Fruit fly (Drosophila melanogaster) whole organism, embryonic: ENCODE data around the gene ATPsynepsilonL.

Source experiments
- Adf1 ChIP-seq: fragments of 200-800 bp; sonication (Bioruptor generic); IDR thresholded peaks from 2 replicates; pipeline ENCODE4 v1.3.6; 2022; ENCODE audit warnings: missing biosample characterization, missing genetic modification characterization
- C15 ChIP-seq: fragments of 200-800 bp; sonication (Bioruptor generic); IDR thresholded peaks from 3 replicates; pipeline ENCODE4 v1.3.6; 2022; ENCODE audit warnings: missing biosample characterization, missing genetic modification characterization
- CG10431 ChIP-seq: fragments of 200-800 bp; sonication (Bioruptor generic); optimal IDR thresholded peaks from 3 replicates; lab custom pipeline; 2018; ENCODE audit warnings: missing biosample characterization, mild to moderate bottlenecking, missing genetic modification characterization
- CG10462 ChIP-seq: fragments of 200-800 bp; sonication (Bioruptor generic); optimal IDR thresholded peaks from 2 replicates; lab custom pipeline; 2016; ENCODE audit warnings: missing biosample characterization, missing genetic modification characterization
- CG11093 ChIP-seq: fragments of 200-800 bp; sonication (Bioruptor generic); IDR thresholded peaks from 3 replicates; pipeline ENCODE4 v1.3.6; 2022; ENCODE audit warnings: missing biosample characterization, missing genetic modification characterization
- CG11456 ChIP-seq: fragments of 200-800 bp; sonication (Bioruptor generic); IDR thresholded peaks from 3 replicates; pipeline ENCODE4 v1.3.6; 2022; ENCODE audit warnings: missing biosample characterization, missing genetic modification characterization
- CG1529 ChIP-seq: fragments of 200-800 bp; sonication (Bioruptor generic); optimal IDR thresholded peaks from 3 replicates; lab custom pipeline; 2018; ENCODE audit warnings: missing biosample characterization, missing genetic modification characterization
- CG1603 ChIP-seq: fragments of 200-800 bp; sonication (Bioruptor generic); optimal IDR thresholded peaks from 2 replicates; lab custom pipeline; 2019; ENCODE audit warnings: missing biosample characterization, mild to moderate bottlenecking, missing genetic modification characterization, moderate library complexity
- CG16779 ChIP-seq: fragments of 200-800 bp; sonication (Bioruptor generic); IDR thresholded peaks from 2 replicates; pipeline ENCODE4 v1.3.6; 2022; ENCODE audit warnings: missing biosample characterization, missing genetic modification characterization
- CG17359 ChIP-seq: fragments of 200-800 bp; sonication (Bioruptor generic); optimal IDR thresholded peaks from 3 replicates; lab custom pipeline; 2018; ENCODE audit warnings: missing biosample characterization, mild to moderate bottlenecking, missing genetic modification characterization, moderate library complexity
- CG17385 ChIP-seq: fragments of 200-800 bp; sonication (Bioruptor generic); optimal IDR thresholded peaks from 3 replicates; lab custom pipeline; 2018; ENCODE audit warnings: missing biosample characterization, mild to moderate bottlenecking, missing genetic modification characterization
- CG34376 ChIP-seq: fragments of 200-800 bp; sonication (Bioruptor generic); optimal IDR thresholded peaks from 2 replicates; lab custom pipeline; 2018; ENCODE audit warnings: missing biosample characterization, mild to moderate bottlenecking, missing genetic modification characterization
- CG4328 ChIP-seq: fragments of 200-800 bp; sonication (Bioruptor generic); optimal IDR thresholded peaks from 3 replicates; lab custom pipeline; 2017; ENCODE audit warnings: missing biosample characterization, missing genetic modification reagents, missing genetic modification characterization
- CG9437 ChIP-seq: fragments of 200-800 bp; sonication (Bioruptor generic); optimal IDR thresholded peaks from 2 replicates; lab custom pipeline; 2018; ENCODE audit warnings: missing biosample characterization, mild to moderate bottlenecking, missing genetic modification characterization
- Dll ChIP-seq: fragments of 200-800 bp; sonication (Bioruptor generic); IDR thresholded peaks from 4 replicates; pipeline ENCODE4 v1.3.6; 2022; ENCODE audit warnings: missing biosample characterization, missing genetic modification characterization; ENCODE audit not compliant: partially characterized antibody
- GATAe ChIP-seq: fragments of 200-800 bp; sonication (Bioruptor generic); conservative IDR thresholded peaks from 2 replicates; pipeline ENCODE4 v1.3.6; 2022; ENCODE audit warnings: missing biosample characterization, missing genetic modification characterization
- Gug ChIP-seq: fragments of 200-800 bp; sonication (Bioruptor generic); IDR thresholded peaks from 4 replicates; pipeline ENCODE4 v1.3.6; 2022; ENCODE audit warnings: missing biosample characterization, missing genetic modification characterization
- Hey ChIP-seq: fragments of 200-800 bp; sonication (Bioruptor generic); optimal IDR thresholded peaks from 3 replicates; lab custom pipeline; 2018; ENCODE audit warnings: missing biosample characterization, mild to moderate bottlenecking, missing genetic modification characterization
- NC2β ChIP-seq: fragments of 200-800 bp; sonication (Bioruptor generic); optimal IDR thresholded peaks from 2 replicates; lab custom pipeline; 2016; ENCODE audit warnings: missing biosample characterization, missing genetic modification characterization
- Nf-YB ChIP-seq: fragments of 200-800 bp; sonication (Bioruptor generic); optimal IDR thresholded peaks from 3 replicates; lab custom pipeline; 2019; ENCODE audit warnings: missing biosample characterization, mild to moderate bottlenecking, missing genetic modification characterization, moderate library complexity
- Ravus ChIP-seq: fragments of 200-800 bp; sonication (Bioruptor generic); IDR thresholded peaks from 2 replicates; pipeline ENCODE4 v1.3.6; 2022; ENCODE audit warnings: missing biosample characterization, missing genetic modification characterization
- Six4 ChIP-seq: fragments of 200-800 bp; sonication (Bioruptor generic); optimal IDR thresholded peaks from 2 replicates; lab custom pipeline; 2016; ENCODE audit warnings: missing biosample characterization, missing genetic modification characterization
- Tbp ChIP-seq: fragments of >200 bp; optimal IDR thresholded peaks from 2 replicates; lab custom pipeline; 2018; ENCODE audit warnings: missing biosample characterization, missing genetic modification characterization
- Usf ChIP-seq: fragments of 200-800 bp; sonication (Bioruptor generic); optimal IDR thresholded peaks from 2 replicates; lab custom pipeline; 2017; ENCODE audit warnings: missing genotype, missing biosample characterization, missing genetic modification characterization
- cg ChIP-seq: fragments of 200-800 bp; sonication (Bioruptor generic); optimal IDR thresholded peaks from 3 replicates; lab custom pipeline; 2019; ENCODE audit warnings: missing biosample characterization, mild to moderate bottlenecking, missing genetic modification characterization, moderate library complexity
- en ChIP-seq: fragments of 200-800 bp; sonication (Bioruptor generic); optimal IDR thresholded peaks from 2 replicates; lab custom pipeline; 2016; ENCODE audit warnings: missing biosample characterization, missing genetic modification characterization
- exex ChIP-seq: fragments of 200-800 bp; sonication (Bioruptor generic); optimal IDR thresholded peaks from 4 replicates; lab custom pipeline; 2018; ENCODE audit warnings: missing biosample characterization, mild to moderate bottlenecking, missing genetic modification characterization, moderate library complexity
- eyg ChIP-seq: fragments of 200-800 bp; sonication (Bioruptor generic); optimal IDR thresholded peaks from 3 replicates; lab custom pipeline; 2016; ENCODE audit warnings: missing biosample characterization, missing genetic modification characterization
- gcm2 ChIP-seq: fragments of 200-800 bp; sonication (Bioruptor generic); optimal IDR thresholded peaks from 2 replicates; lab custom pipeline; 2016; ENCODE audit warnings: missing biosample characterization, missing genetic modification characterization
- ind ChIP-seq: fragments of 200-800 bp; sonication (Bioruptor generic); optimal IDR thresholded peaks from 3 replicates; lab custom pipeline; 2016; ENCODE audit warnings: missing biosample characterization, missing genetic modification characterization
- insv ChIP-seq, 2 experiments: fragments of 200-800 bp; sonication (Bioruptor generic); optimal IDR thresholded peaks; 3 replicates each; lab custom pipeline; 2016 to 2018; ENCODE audit warnings: missing biosample characterization in 2 of 2, missing genetic modification characterization in 2 of 2
- mld ChIP-seq: fragments of 200-800 bp; sonication (Bioruptor generic); IDR thresholded peaks from 3 replicates; pipeline ENCODE4 v1.3.6; 2022; ENCODE audit warnings: missing biosample characterization, missing genetic modification characterization; ENCODE audit not compliant: partially characterized antibody
- odd ChIP-seq: fragments of 200-800 bp; sonication (Bioruptor generic); optimal IDR thresholded peaks from 2 replicates; lab custom pipeline; 2017; ENCODE audit warnings: missing biosample characterization, mild to moderate bottlenecking, missing genetic modification characterization
- phol ChIP-seq: fragments of 200-800 bp; sonication (Bioruptor generic); optimal IDR thresholded peaks from 3 replicates; lab custom pipeline; 2018; ENCODE audit warnings: missing biosample characterization, mild to moderate bottlenecking, missing genetic modification characterization, moderate library complexity
- prd ChIP-seq, 3 experiments: fragments of >200 bp in 2 of 3; fragments of 200-800 bp in 1 of 3; sonication (Bioruptor generic) in 1 of 3; optimal IDR thresholded peaks in 2 of 3; IDR thresholded peaks in 1 of 3; 2 replicates in 2 of 3; 3 replicates in 1 of 3; pipeline versions ENCODE4 v1.3.6 to Lab custom; 2017 to 2022; ENCODE audit warnings: missing biosample characterization in 1 of 3, missing genetic modification characterization in 1 of 3
- ro ChIP-seq: fragments of 200-800 bp; sonication (Bioruptor generic); IDR thresholded peaks from 2 replicates; pipeline ENCODE4 v1.3.6; 2022; ENCODE audit warnings: missing biosample characterization, missing genetic modification characterization
- sd ChIP-seq: fragments of 200-800 bp; sonication (Bioruptor generic); optimal IDR thresholded peaks from 3 replicates; lab custom pipeline; 2018; ENCODE audit warnings: missing biosample characterization, mild to moderate bottlenecking, missing genetic modification characterization, moderate library complexity
- sisA ChIP-seq: fragments of 200-800 bp; sonication (Bioruptor generic); IDR thresholded peaks from 2 replicates; pipeline ENCODE4 v1.3.6; 2022; ENCODE audit warnings: missing biosample characterization, missing genetic modification characterization
- tap ChIP-seq: fragments of 200-800 bp; optimal IDR thresholded peaks from 3 replicates; lab custom pipeline; 2019; ENCODE audit warnings: missing biosample characterization, mild to moderate bottlenecking, missing genetic modification characterization, moderate library complexity
- tup ChIP-seq: fragments of 200-800 bp; sonication (Bioruptor generic); optimal IDR thresholded peaks from 2 replicates; lab custom pipeline; 2016; ENCODE audit warnings: missing biosample characterization, mild to moderate bottlenecking, missing genetic modification characterization, moderate library complexity
- twi ChIP-seq: fragments of 200-800 bp; optimal IDR thresholded peaks from 2 replicates; lab custom pipeline; 2019; ENCODE audit warnings: missing biosample characterization, mild to moderate bottlenecking, missing genetic modification characterization, moderate library complexity
- tx ChIP-seq: fragments of 200-800 bp; sonication (Bioruptor generic); optimal IDR thresholded peaks from 2 replicates; lab custom pipeline; 2016; ENCODE audit warnings: missing biosample characterization, missing genetic modification characterization
- yki ChIP-seq: fragments of >200 bp; optimal IDR thresholded peaks from 3 replicates; lab custom pipeline; 2018
- zen2 ChIP-seq: fragments of 200-800 bp; sonication (Bioruptor generic); IDR thresholded peaks from 3 replicates; pipeline ENCODE4 v1.3.6; 2022; ENCODE audit warnings: missing biosample characterization, missing genetic modification characterization; ENCODE audit not compliant: partially characterized antibody

ATPsynepsilonL gene

dm6 chr3R:10133419-10134340 is 12.1 kb downstream of the ATPsynepsilonL start (continued):
- TF ChIP-seq Tbp: no peak
- TF ChIP-seq ro (GFP tag; lab: Robert Waterston, UW): no peak
- TF ChIP-seq insv (GFP tag; optimal IDR thresholded peaks at IDR 0.05; lab: Kevin White, UChicago): peak in 1 of 2 experiments; percentile 15
- TF ChIP-seq Hey: no peak
- TF ChIP-seq zen2 (GFP tag; lab: Robert Waterston, UW): no peak
- TF ChIP-seq mld (GFP tag; lab: Robert Waterston, UW): no peak
- TF ChIP-seq CG16779 (GFP tag; lab: Robert Waterston, UW): no peak
- TF ChIP-seq CG11093 (GFP tag; lab: Robert Waterston, UW): no peak
- TF ChIP-seq sd (tag; lab: Kevin White, UChicago): peak; percentile 47
- TF ChIP-seq Usf: no peak
- TF ChIP-seq exex (tag; lab: Kevin White, UChicago): no peak
- no peak for TF ChIP-seq Nf-YB
- no peak for TF ChIP-seq C15
- TF ChIP-seq twi (tag; lab: Kevin White, UChicago): no peak
- no peak for TF ChIP-seq eyg
- no peak for TF ChIP-seq CG10462 (GFP tag; lab: Kevin White, UChicago)
- TF ChIP-seq CG9437: peak; percentile 79
- no peak for TF ChIP-seq tap
- TF ChIP-seq ind (GFP tag; lab: Kevin White, UChicago): no peak
- TF ChIP-seq CG4328 (GFP tag; lab: Kevin White, UChicago): no peak
- no peak for TF ChIP-seq CG10431 (GFP tag; lab: Kevin White, UChicago)
- no peak for TF ChIP-seq NC2β (GFP tag; lab: Kevin White, UChicago)
- TF ChIP-seq Gug: no peak
- TF ChIP-seq Six4 (GFP tag; lab: Kevin White, UChicago): no peak
- TF ChIP-seq CG1529 (GFP tag; lab: Kevin White, UChicago): no peak
- TF ChIP-seq Adf1 (GFP tag; lab: Robert Waterston, UW): peak; percentile 84
- no peak for TF ChIP-seq gcm2 (GFP tag; lab: Kevin White, UChicago)
- 0 out of 4 replicates have a peak, but pooled peaks have one; percentile 12 for TF ChIP-seq Dll (GFP tag; lab: Robert Waterston, UW)
- TF ChIP-seq prd (optimal IDR thresholded peaks at IDR 0.05; lab: Kevin White, UChicago): no peak
- TF ChIP-seq prd (GFP tag; IDR thresholded peaks at IDR 0.05; lab: Robert Waterston, UW): no peak
- TF ChIP-seq Ravus (GFP tag; lab: Robert Waterston, UW): no peak
- TF ChIP-seq tup (GFP tag; lab: Kevin White, UChicago): no peak
- TF ChIP-seq CG34376 (GFP tag; lab: Kevin White, UChicago): no peak
- TF ChIP-seq yki (lab: Kevin White, UChicago): no peak
- no peak for TF ChIP-seq CG11456 (GFP tag; lab: Robert Waterston, UW)
- no peak for TF ChIP-seq CG17359 (tag; lab: Kevin White, UChicago)
- no peak for TF ChIP-seq sisA
- peak; percentile 73 for TF ChIP-seq cg (GFP tag; lab: Kevin White, UChicago)
- no peak for TF ChIP-seq tx (GFP tag; lab: Kevin White, UChicago)
- TF ChIP-seq odd (GFP tag; lab: Kevin White, UChicago): no peak
- TF ChIP-seq phol (tag; lab: Kevin White, UChicago): no peak
- TF ChIP-seq CG17385 (GFP tag; lab: Kevin White, UChicago): peak; percentile 79
- no peak for TF ChIP-seq GATAe (GFP tag; lab: Robert Waterston, UW)
- no peak for TF ChIP-seq CG1603 (tag; lab: Kevin White, UChicago)
- TF ChIP-seq en (GFP tag; lab: Kevin White, UChicago): no peak
